Worm (Caenorhabditis elegans): ENCODE results near the gene K02F6.7.

The K02F6.7 gene

ce11 chrII:2530496-2530895, 7.2 kb downstream of the K02F6.7 start, which contains the start of gene K02F6.6:
Gene K02F6.6 (plus strand): TSS chrII:2530796.
- TF ChIP-seq nhr-10 (tag; optimal IDR thresholded peaks at IDR 0.05) = no peak
- no peak for TF ChIP-seq alr-1 (tag; optimal IDR thresholded peaks at IDR 0.05)
- no peak for TF ChIP-seq C34F6.9 (tag; optimal IDR thresholded peaks at IDR 0.05)
- no peak for TF ChIP-seq lin-13 (GFP tag; optimal IDR thresholded peaks at IDR 0.05)
- TF ChIP-seq dmd-4 (tag; optimal IDR thresholded peaks at IDR 0.05) = no peak
- no peak for TF ChIP-seq lin-11 (tag; optimal IDR thresholded peaks at IDR 0.05)
- no peak for TF ChIP-seq mab-5 (tag; optimal IDR thresholded peaks at IDR 0.05)
- TF ChIP-seq crh-2 (tag; optimal IDR thresholded peaks at IDR 0.05) = no peak
- no peak for TF ChIP-seq elt-1 (tag; optimal IDR thresholded peaks at IDR 0.05)
- no peak for TF ChIP-seq ama-1 (optimal IDR thresholded peaks at IDR 0.05)
- TF ChIP-seq sma-9 (GFP tag; optimal IDR thresholded peaks at IDR 0.05) = no peak
- TF ChIP-seq sma-9 (tag; optimal IDR thresholded peaks at IDR 0.05) = no peak
- no peak for TF ChIP-seq mbf-1 (tag; optimal IDR thresholded peaks at IDR 0.05)
- TF ChIP-seq elt-3 (tag; optimal IDR thresholded peaks at IDR 0.05) = no peak
- TF ChIP-seq aly-2 (tag; optimal IDR thresholded peaks at IDR 0.05) = no peak
- TF ChIP-seq nhr-6 (tag; optimal IDR thresholded peaks at IDR 0.05) = no peak
- no peak for TF ChIP-seq unc-39 (tag; optimal IDR thresholded peaks at IDR 0.05)
- TF ChIP-seq ceh-16 (tag; optimal IDR thresholded peaks at IDR 0.05) = no peak

- TF ChIP-seq dmd-4 (tag; optimal IDR thresholded peaks at IDR 0.05) (no peak), Y55F3AM.14 (GFP tag; optimal IDR thresholded peaks at IDR 0.05) (no peak), ztf-11 (tag; optimal IDR thresholded peaks at IDR 0.05) (no peak), peb-1 (tag; optimal IDR thresholded peaks at IDR 0.05) (no peak), egl-27 (tag; optimal IDR thresholded peaks at IDR 0.05) (no peak), F13H6.1 (tag; optimal IDR thresholded peaks at IDR 0.05) (no peak), unc-55 (GFP tag; optimal IDR thresholded peaks at IDR 0.05) (no peak), ztf-4 (tag; optimal IDR thresholded peaks at IDR 0.05) (no peak), nhr-6 (tag; optimal IDR thresholded peaks at IDR 0.05) (no peak), nhr-11 (tag; optimal IDR thresholded peaks at IDR 0.05) (no peak), lin-39 (tag; optimal IDR thresholded peaks at IDR 0.05) (no peak), nhr-12 (tag; optimal IDR thresholded peaks at IDR 0.05) (no peak), unc-39 (tag; optimal IDR thresholded peaks at IDR 0.05) (no peak), lin-11 (tag; optimal IDR thresholded peaks at IDR 0.05) (no peak), mab-5 (tag; optimal IDR thresholded peaks at IDR 0.05) (no peak), nhr-25 (tag; optimal IDR thresholded peaks at IDR 0.05) (no peak)
Measured at ce11 chrII:2526887-2527286, 10.8 kb downstream of the K02F6.7 start.

- no peak for TF ChIP-seq ceh-16 (tag; optimal IDR thresholded peaks at IDR 0.05)
- no peak for TF ChIP-seq mab-5 (tag; optimal IDR thresholded peaks at IDR 0.05)
- no peak for TF ChIP-seq blmp-1 (tag; optimal IDR thresholded peaks at IDR 0.05; ENCODE audit: insufficient read depth)
- no peak for TF ChIP-seq nhr-12 (tag; optimal IDR thresholded peaks at IDR 0.05)
- TF ChIP-seq R02D3.7 (tag; optimal IDR thresholded peaks at IDR 0.05) = no peak
- no peak for TF ChIP-seq sma-9 (GFP tag; optimal IDR thresholded peaks at IDR 0.05)
- no peak for TF ChIP-seq sma-9 (tag; optimal IDR thresholded peaks at IDR 0.05)
- TF ChIP-seq elt-1 (tag; optimal IDR thresholded peaks at IDR 0.05) = no peak
- no peak for TF ChIP-seq unc-55 (GFP tag; optimal IDR thresholded peaks at IDR 0.05)
- no peak for TF ChIP-seq nhr-77 (tag; optimal IDR thresholded peaks at IDR 0.05)
- no peak for TF ChIP-seq nhr-25 (tag; optimal IDR thresholded peaks at IDR 0.05)
- TF ChIP-seq ceh-82 (tag; optimal IDR thresholded peaks at IDR 0.05) = no peak
- TF ChIP-seq crh-2 (tag; optimal IDR thresholded peaks at IDR 0.05) = no peak
- TF ChIP-seq lin-13 (GFP tag; optimal IDR thresholded peaks at IDR 0.05) = no peak
Measured at ce11 chrII:2525652-2526051, 12.0 kb downstream of the K02F6.7 start.

- no peak for TF ChIP-seq F13H6.1 (tag; optimal IDR thresholded peaks at IDR 0.05)
- no peak for TF ChIP-seq egl-27 (tag; optimal IDR thresholded peaks at IDR 0.05)
Measured at ce11 chrII:2521960-2522359, 15.7 kb downstream of the K02F6.7 start, which contains the start of gene bath-13. Gene bath-13 (minus strand): TSS chrII:2522060.

- TF ChIP-seq zag-1 (tag; optimal IDR thresholded peaks at IDR 0.05) (no peak), elt-3 (tag; optimal IDR thresholded peaks at IDR 0.05) (no peak), crh-2 (tag; optimal IDR thresholded peaks at IDR 0.05) (no peak), lsy-2 (tag; optimal IDR thresholded peaks at IDR 0.05) (no peak), lin-39 (tag; optimal IDR thresholded peaks at IDR 0.05) (no peak), nhr-10 (tag; optimal IDR thresholded peaks at IDR 0.05) (no peak), nhr-129 (tag; optimal IDR thresholded peaks at IDR 0.05) (no peak), blmp-1 (tag; optimal IDR thresholded peaks at IDR 0.05; ENCODE audit: insufficient read depth) (no peak), sma-9 (GFP tag; optimal IDR thresholded peaks at IDR 0.05) (no peak), sma-9 (tag; optimal IDR thresholded peaks at IDR 0.05) (no peak), ceh-82 (tag; optimal IDR thresholded peaks at IDR 0.05) (no peak), unc-39 (tag; optimal IDR thresholded peaks at IDR 0.05) (no peak), egl-27 (tag; optimal IDR thresholded peaks at IDR 0.05) (no peak), skn-1 (tag; optimal IDR thresholded peaks at IDR 0.05) (no peak), aly-2 (tag; optimal IDR thresholded peaks at IDR 0.05) (no peak), sma-3 (GFP tag; optimal IDR thresholded peaks at IDR 0.05) (no peak), fos-1 (tag; optimal IDR thresholded peaks at IDR 0.05) (no peak), ceh-16 (tag; optimal IDR thresholded peaks at IDR 0.05) (no peak)
Measured at ce11 chrII:2518487-2518886, 19.2 kb downstream of the K02F6.7 start.
